Worm (Caenorhabditis elegans) whole organism, young adult: Measurements from ENCODE around the gene rdl-1.

Experiments used
- B0019.2 ChIP-seq: fragments of 200-800 bp; sonication (Bioruptor generic); conservative IDR thresholded peaks from 2 replicates; pipeline ENCODE4 v1.3.6; 2022; ENCODE audit warnings: missing genetic modification reagents, missing genetic modification characterization, missing compliant biosample characterization
- C17E4.6 ChIP-seq: fragments of 200-800 bp; sonication (Bioruptor generic); IDR thresholded peaks from 2 replicates; pipeline ENCODE4 v1.3.6; 2022; ENCODE audit warnings: missing genetic modification reagents, missing genetic modification characterization, missing compliant biosample characterization
- F22D6.2 ChIP-seq: sonication (generic microtip); optimal IDR thresholded peaks from 2 replicates; lab custom pipeline; 2016; ENCODE audit warnings: mild to moderate bottlenecking, missing genetic modification characterization, missing compliant biosample characterization
- F23B12.7 ChIP-seq: sonication (generic microtip); optimal IDR thresholded peaks from 2 replicates; lab custom pipeline; 2017; ENCODE audit warnings: missing genetic modification characterization, mild to moderate bottlenecking, missing compliant biosample characterization, antibody characterized with exemption, moderate library complexity; ENCODE audit not compliant: insufficient read depth
- F49E8.2 ChIP-seq: sonication (generic microtip); optimal IDR thresholded peaks from 3 replicates; lab custom pipeline; 2017; ENCODE audit warnings: missing genetic modification characterization, mild to moderate bottlenecking, missing compliant biosample characterization, antibody characterized with exemption, moderate library complexity; ENCODE audit not compliant: insufficient read depth
- F52B5.7 ChIP-seq: sonication (generic microtip); optimal IDR thresholded peaks from 2 replicates; lab custom pipeline; 2016; ENCODE audit warnings: mild to moderate bottlenecking, missing genetic modification characterization, missing compliant biosample characterization
- F55B11.4 ChIP-seq: sonication (generic microtip); optimal IDR thresholded peaks from 2 replicates; lab custom pipeline; 2016; ENCODE audit warnings: missing compliant biosample characterization, missing genetic modification characterization, borderline replicate concordance; ENCODE audit not compliant: insufficient read depth
- F57A8.1 ChIP-seq: fragments of 200-800 bp; sonication (Bioruptor generic); optimal IDR thresholded peaks from 2 replicates; lab custom pipeline; 2018; ENCODE audit warnings: mild to moderate bottlenecking, missing genetic modification characterization, moderate library complexity, missing compliant biosample characterization
- F57C9.4 ChIP-seq: sonication (generic microtip); optimal IDR thresholded peaks from 2 replicates; lab custom pipeline; 2017; ENCODE audit warnings: mild to moderate bottlenecking, missing genetic modification characterization, missing compliant biosample characterization
- K12H6.12 ChIP-seq: fragments of 200-800 bp; sonication (Bioruptor generic); optimal IDR thresholded peaks from 2 replicates; lab custom pipeline; 2018; ENCODE audit warnings: mild to moderate bottlenecking, missing genetic modification characterization, missing compliant biosample characterization
- T07F8.4 ChIP-seq: sonication (generic microtip); optimal IDR thresholded peaks from 2 replicates; lab custom pipeline; 2016; ENCODE audit warnings: mild to moderate bottlenecking, missing genetic modification characterization, moderate library complexity, missing compliant biosample characterization
- T26A5.8 ChIP-seq: sonication (generic microtip); optimal IDR thresholded peaks from 2 replicates; lab custom pipeline; 2016; ENCODE audit warnings: missing genetic modification characterization, missing compliant biosample characterization
- Y53F4B.3 ChIP-seq: fragments of 200-800 bp; sonication (Bioruptor generic); IDR thresholded peaks from 2 replicates; pipeline ENCODE4 v1.3.6; 2022; ENCODE audit warnings: missing genetic modification reagents, missing genetic modification characterization, missing compliant biosample characterization
- akir-1 ChIP-seq: fragments of 200-800 bp; sonication (Bioruptor generic); optimal IDR thresholded peaks from 2 replicates; lab custom pipeline; 2018; ENCODE audit warnings: mild to moderate bottlenecking, missing genetic modification characterization, moderate library complexity, missing compliant biosample characterization
- ama-1 ChIP-seq, 3 experiments: fragments of 150-350 bp in 1 of 3; sonication (generic microtip) in 2 of 3; optimal IDR thresholded peaks; 2 replicates each; lab custom pipeline; 2014 to 2018; ENCODE audit warnings: missing biosample characterization in 2 of 3, missing genetic modification characterization in 2 of 3, missing genetic modification reagents in 2 of 3
- aptf-3 ChIP-seq: fragments of 200-800 bp; sonication (Bioruptor generic); IDR thresholded peaks from 2 replicates; pipeline ENCODE4 v1.3.6; 2022; ENCODE audit warnings: missing genetic modification characterization, missing compliant biosample characterization
- atf-7 ChIP-seq: sonication (generic microtip); optimal IDR thresholded peaks from 2 replicates; lab custom pipeline; 2017; ENCODE audit warnings: mild to moderate bottlenecking, missing genetic modification characterization, missing compliant biosample characterization
- bed-1 ChIP-seq: fragments of 200-800 bp; sonication (Bioruptor generic); IDR thresholded peaks from 2 replicates; pipeline ENCODE4 v1.3.6; 2022; ENCODE audit warnings: missing genetic modification reagents, missing genetic modification characterization, missing compliant biosample characterization
- cebp-2 ChIP-seq: fragments of 200-800 bp; sonication (Bioruptor generic); IDR thresholded peaks from 2 replicates; pipeline ENCODE4 v1.3.6; 2022; ENCODE audit warnings: missing genetic modification characterization, missing compliant biosample characterization
- ceh-100 ChIP-seq: fragments of 200-800 bp; sonication (Bioruptor generic); IDR thresholded peaks from 2 replicates; pipeline ENCODE4 v1.3.6; 2022; ENCODE audit warnings: missing genetic modification reagents, missing genetic modification characterization, missing compliant biosample characterization
- ceh-27 ChIP-seq: fragments of 200-800 bp; sonication (Bioruptor generic); optimal IDR thresholded peaks from 2 replicates; lab custom pipeline; 2018; ENCODE audit warnings: mild to moderate bottlenecking, missing genetic modification characterization, moderate library complexity, missing compliant biosample characterization
- ceh-40 ChIP-seq: fragments of 200-800 bp; sonication (Bioruptor generic); IDR thresholded peaks from 2 replicates; pipeline ENCODE4 v1.3.6; 2022; ENCODE audit warnings: missing genetic modification characterization, missing compliant biosample characterization
- ceh-58 ChIP-seq: fragments of 200-800 bp; sonication (Bioruptor generic); IDR thresholded peaks from 2 replicates; pipeline ENCODE4 v1.3.6; 2022; ENCODE audit warnings: missing genetic modification characterization, missing compliant biosample characterization
- ceh-91 ChIP-seq: fragments of 200-800 bp; sonication (Bioruptor generic); IDR thresholded peaks from 2 replicates; pipeline ENCODE4 v1.3.6; 2022; ENCODE audit warnings: missing genetic modification reagents, missing genetic modification characterization, missing compliant biosample characterization
- die-1 ChIP-seq: sonication (generic microtip); optimal IDR thresholded peaks from 2 replicates; lab custom pipeline; 2016; ENCODE audit warnings: missing genotype, mild to moderate bottlenecking, missing genetic modification characterization, missing compliant biosample characterization
- dox-1 ChIP-seq: fragments of 200-800 bp; sonication (Bioruptor generic); IDR thresholded peaks from 2 replicates; pipeline ENCODE4 v1.3.6; 2022; ENCODE audit warnings: missing genetic modification reagents, missing genetic modification characterization, missing compliant biosample characterization
- efl-1 ChIP-seq: fragments of 150-350 bp; optimal IDR thresholded peaks from 2 replicates; lab custom pipeline; 2014; ENCODE audit warnings: missing biosample characterization, missing genetic modification reagents, missing genetic modification characterization
- egl-18 ChIP-seq: fragments of 200-800 bp; sonication (Bioruptor generic); IDR thresholded peaks from 2 replicates; pipeline ENCODE4 v1.3.6; 2022; ENCODE audit warnings: missing genetic modification reagents, missing genetic modification characterization, missing compliant biosample characterization
- fkh-3 ChIP-seq: sonication (generic microtip); optimal IDR thresholded peaks from 2 replicates; lab custom pipeline; 2016; ENCODE audit warnings: mild to moderate bottlenecking, missing genetic modification characterization, missing compliant biosample characterization
- hrde-1 ChIP-seq: sonication (generic microtip); optimal IDR thresholded peaks from 2 replicates; lab custom pipeline; 2016; ENCODE audit warnings: missing genetic modification characterization, mild to moderate bottlenecking, missing compliant biosample characterization, moderate library complexity, missing genotype, missing genetic modification reagents, borderline replicate concordance
- hsf-1 ChIP-seq: fragments of 200-800 bp; sonication (Bioruptor generic); IDR thresholded peaks from 2 replicates; pipeline ENCODE4 v1.3.6; 2022; ENCODE audit warnings: missing genetic modification reagents, missing genetic modification characterization, missing compliant biosample characterization
- let-607 ChIP-seq, 2 experiments: fragments of 200-800 bp in 1 of 2; sonication (Bioruptor generic) in 1 of 2; sonication (generic microtip) in 1 of 2; optimal IDR thresholded peaks; 2 replicates each; lab custom pipeline; 2016 to 2018; ENCODE audit warnings: mild to moderate bottlenecking in 2 of 2, missing compliant biosample characterization in 2 of 2, missing genetic modification characterization in 2 of 2, moderate library complexity in 2 of 2, missing genotype in 1 of 2
- lin-35 ChIP-seq, 3 experiments: fragments of 150-350 bp in 2 of 3; sonication (generic microtip) in 1 of 3; optimal IDR thresholded peaks; 2 replicates each; lab custom pipeline; 2014 to 2018; ENCODE audit warnings: missing biosample characterization in 3 of 3, missing genetic modification characterization in 3 of 3, missing genetic modification reagents in 3 of 3
- madf-6 ChIP-seq: fragments of 200-800 bp; sonication (Bioruptor generic); IDR thresholded peaks from 2 replicates; pipeline ENCODE4 v1.3.6; 2022; ENCODE audit warnings: missing genetic modification reagents, missing genetic modification characterization, missing compliant biosample characterization
- mcd-1 ChIP-seq: fragments of 200-800 bp; sonication (Bioruptor generic); IDR thresholded peaks from 2 replicates; pipeline ENCODE4 v1.3.6; 2022; ENCODE audit warnings: missing genetic modification reagents, missing genetic modification characterization, missing compliant biosample characterization
- mxl-1 ChIP-seq: sonication (generic microtip); optimal IDR thresholded peaks from 2 replicates; lab custom pipeline; 2016; ENCODE audit warnings: missing genetic modification characterization, missing compliant biosample characterization
- nhr-27 ChIP-seq: fragments of 200-800 bp; sonication (Bioruptor generic); optimal IDR thresholded peaks from 2 replicates; lab custom pipeline; 2018; ENCODE audit warnings: mild to moderate bottlenecking, missing genetic modification characterization, moderate library complexity, missing compliant biosample characterization
- nhr-80 ChIP-seq: sonication (generic microtip); optimal IDR thresholded peaks from 2 replicates; lab custom pipeline; 2016; ENCODE audit warnings: missing genetic modification characterization, missing compliant biosample characterization
- pbrm-1 ChIP-seq: fragments of 200-800 bp; sonication (Bioruptor generic); IDR thresholded peaks from 2 replicates; pipeline ENCODE4 v1.3.6; 2022; ENCODE audit warnings: missing genetic modification reagents, missing genetic modification characterization, missing compliant biosample characterization
- rcor-1 ChIP-seq: fragments of 200-800 bp; sonication (Bioruptor generic); IDR thresholded peaks from 2 replicates; pipeline ENCODE4 v1.3.6; 2022; ENCODE audit warnings: missing genetic modification reagents, missing genetic modification characterization, missing compliant biosample characterization
- repo-1 ChIP-seq: sonication (generic microtip); optimal IDR thresholded peaks from 2 replicates; lab custom pipeline; 2017; ENCODE audit warnings: mild to moderate bottlenecking, missing genetic modification characterization, missing compliant biosample characterization
- sdz-38 ChIP-seq: sonication (generic microtip); optimal IDR thresholded peaks from 2 replicates; lab custom pipeline; 2016; ENCODE audit warnings: missing genotype, missing genetic modification characterization, missing compliant biosample characterization
- snpc-1.1 ChIP-seq: sonication (generic microtip); optimal IDR thresholded peaks from 2 replicates; lab custom pipeline; 2017; ENCODE audit warnings: missing genetic modification characterization, mild to moderate bottlenecking, missing compliant biosample characterization, antibody characterized with exemption, moderate library complexity, missing genotype, missing genetic modification reagents; ENCODE audit not compliant: insufficient read depth
- snpc-1.3 ChIP-seq: sonication (generic microtip); optimal IDR thresholded peaks from 2 replicates; lab custom pipeline; 2017; ENCODE audit warnings: missing genetic modification characterization, mild to moderate bottlenecking, missing compliant biosample characterization, antibody characterized with exemption, moderate library complexity, missing genotype, missing genetic modification reagents; ENCODE audit not compliant: insufficient read depth
- unc-130 ChIP-seq: sonication (generic microtip); optimal IDR thresholded peaks from 2 replicates; lab custom pipeline; 2016; ENCODE audit warnings: missing genetic modification reagents, missing genetic modification characterization, missing compliant biosample characterization
- zim-3 ChIP-seq: sonication (generic microtip); optimal IDR thresholded peaks from 2 replicates; lab custom pipeline; 2017; ENCODE audit warnings: mild to moderate bottlenecking, missing genetic modification characterization, moderate library complexity, missing compliant biosample characterization
- ztf-22 ChIP-seq: fragments of 200-800 bp; sonication (Bioruptor generic); optimal IDR thresholded peaks from 2 replicates; lab custom pipeline; 2018; ENCODE audit warnings: mild to moderate bottlenecking, missing genetic modification characterization, moderate library complexity, missing compliant biosample characterization

rdl-1 gene

DNA sequence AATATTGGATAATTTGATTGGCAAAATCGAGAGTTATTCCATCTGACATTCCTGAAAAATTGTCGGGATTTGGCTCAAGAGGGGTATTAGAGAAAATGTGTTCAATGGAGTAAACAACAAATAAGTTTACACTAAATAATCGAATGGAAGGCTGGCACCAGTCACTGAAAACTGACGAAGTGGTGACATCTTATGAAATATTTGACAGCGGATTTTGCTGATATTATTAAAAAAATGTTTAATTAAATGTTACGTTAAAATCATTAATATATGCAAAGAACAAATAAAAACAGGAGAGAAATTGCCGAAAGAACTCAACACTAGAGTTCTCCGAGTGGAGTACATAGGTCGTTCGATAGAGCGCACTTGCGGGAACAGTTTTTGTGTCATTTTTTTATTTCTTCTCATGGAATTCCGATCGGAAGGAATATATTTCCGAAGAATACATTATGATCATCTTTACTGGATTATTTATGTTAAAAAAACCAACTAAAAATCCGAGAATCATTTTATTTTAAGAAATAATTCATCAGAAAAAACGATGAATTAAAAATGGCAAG lies 15.5 kb upstream of the rdl-1 start, which contains the start of gene tag-322 (continued):
- TF ChIP-seq efl-1 (no peak), akir-1 (GFP tag; lab: Kevin White, UChicago) (no peak), let-607 (tag; optimal IDR thresholded peaks at IDR 0.05; lab: Kevin White, UChicago) (no peak), ceh-27 (peak; percentile 1), T26A5.8 (tag; lab: Kevin White, UChicago) (no peak), aptf-3 (GFP tag; lab: Robert Waterston, UW) (no peak), pbrm-1 (GFP tag; lab: Robert Waterston, UW) (0 out of 2 replicates have a peak, but pooled peaks have one; percentile 30), T07F8.4 (tag; lab: Kevin White, UChicago) (no peak), B0019.2 (GFP tag; lab: Robert Waterston, UW) (no peak), Y53F4B.3 (GFP tag; lab: Robert Waterston, UW) (no peak), ceh-40 (no peak), atf-7 (tag; lab: Kevin White, UChicago) (no peak), ceh-91 (GFP tag; lab: Robert Waterston, UW) (no peak), mxl-1 (no peak), zim-3 (no peak), lin-35 (GFP tag; optimal IDR thresholded peaks at IDR 0.05; lab: Kevin White, UChicago) (peak in 1 of 3 experiments; percentile 62), hrde-1 (tag; lab: Kevin White, UChicago) (no peak), snpc-1.3 (tag; lab: Kevin White, UChicago) (peak; percentile 58), ceh-100 (GFP tag; lab: Robert Waterston, UW) (0 out of 2 replicates have a peak, but pooled peaks have one; percentile 24), cebp-2 (GFP tag; lab: Robert Waterston, UW) (no peak), ztf-22 (GFP tag; lab: Kevin White, UChicago) (no peak), ama-1 (optimal IDR thresholded peaks at IDR 0.05; lab: Kevin White, UChicago) (no peak), ama-1 (GFP tag; optimal IDR thresholded peaks at IDR 0.05; lab: Kevin White, UChicago) (no peak), C17E4.6 (GFP tag; lab: Robert Waterston, UW) (no peak), nhr-27 (tag; lab: Kevin White, UChicago) (no peak), F52B5.7 (tag; lab: Kevin White, UChicago) (no peak), hsf-1 (GFP tag; lab: Robert Waterston, UW) (no peak), F55B11.4 (tag; lab: Kevin White, UChicago) (no peak), ceh-58 (GFP tag; lab: Robert Waterston, UW) (no peak), dox-1 (0 out of 2 replicates have a peak, but pooled peaks have one; percentile 26), unc-130 (GFP tag; lab: Kevin White, UChicago) (no peak), F23B12.7 (peak; percentile 28), mcd-1 (GFP tag; lab: Robert Waterston, UW) (peak; percentile 93), K12H6.12 (no peak), egl-18 (GFP tag; lab: Robert Waterston, UW) (no peak), fkh-3 (no peak), nhr-80 (no peak), madf-6 (peak; percentile 59), bed-1 (GFP tag; lab: Robert Waterston, UW) (no peak), F22D6.2 (tag; lab: Kevin White, UChicago) (no peak), F57C9.4 (tag; lab: Kevin White, UChicago) (no peak), F49E8.2 (tag; lab: Kevin White, UChicago) (peak; percentile 39), F57A8.1 (GFP tag; lab: Kevin White, UChicago) (no peak), repo-1 (tag; lab: Kevin White, UChicago) (no peak), snpc-1.1 (no peak), die-1 (tag; lab: Kevin White, UChicago) (no peak), rcor-1 (GFP tag; lab: Robert Waterston, UW) (no peak), sdz-38 (tag; lab: Kevin White, UChicago) (no peak)
